Fruit fly (Drosophila melanogaster) whole organism, wandering third instar larva: Measurements from ENCODE around the gene Fum1.
A peak's percentile ranks its signal among the peaks of the same experiment; 100 is the strongest.

Source experiments
- Myc ChIP-seq: fragments of >200 bp; optimal IDR thresholded peaks from 2 replicates; lab custom pipeline; 2017
- psq ChIP-seq: fragments of 200-800 bp; sonication (Bioruptor generic); optimal IDR thresholded peaks from 3 replicates; lab custom pipeline; 2017; ENCODE audit warnings: missing biosample characterization, mild to moderate bottlenecking, missing genetic modification characterization, moderate library complexity
- usp ChIP-seq: fragments of >200 bp; optimal IDR thresholded peaks from 2 replicates; lab custom pipeline; 2017; ENCODE audit warnings: missing biosample characterization, missing genetic modification characterization

DNA sequence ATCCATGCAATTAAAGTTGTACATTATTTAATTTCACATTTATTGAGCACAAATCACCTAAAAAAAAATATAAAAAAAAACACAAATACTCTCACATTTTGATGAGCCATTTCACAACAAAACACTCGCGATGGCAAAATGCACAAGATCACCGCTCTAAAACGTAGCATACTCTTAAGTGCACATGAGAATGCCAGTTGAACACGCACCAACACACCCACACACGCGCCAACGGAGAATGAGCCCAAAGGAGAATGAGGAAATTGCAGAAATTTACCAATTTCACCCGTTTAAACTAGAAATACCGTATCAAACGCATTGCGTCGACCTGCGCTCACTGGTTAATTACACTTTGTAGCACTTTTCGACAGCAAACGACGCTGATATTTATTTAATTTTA, 18.3 kb upstream of the Fum1 start:
- TF ChIP-seq usp (GFP tag; lab: Kevin White, UChicago) = no peak
- TF ChIP-seq Myc = no peak
- peak; percentile 53 for TF ChIP-seq psq
